Fruit fly (Drosophila melanogaster): ENCODE results near the gene CG18281.

DNA sequence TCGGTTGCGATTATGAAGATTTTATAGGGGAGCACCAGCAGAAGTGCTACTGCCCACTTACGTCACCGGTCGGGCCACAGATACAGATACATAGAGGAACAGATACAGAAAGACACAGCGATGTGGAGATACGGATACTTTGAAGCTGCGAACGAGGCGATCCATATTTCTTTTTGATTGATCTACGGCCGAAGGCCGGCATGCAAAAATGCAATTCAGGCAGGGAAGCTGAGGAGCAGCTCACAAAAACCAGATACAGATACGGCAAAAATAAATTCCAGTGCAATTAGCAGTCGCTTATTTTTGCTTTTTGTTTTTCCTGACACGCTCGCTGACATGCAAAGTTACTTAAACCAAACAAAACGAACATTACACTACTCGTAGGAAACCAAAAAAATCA, 31.6 kb downstream of the CG18281 start:
- no peak for TF ChIP-seq GATAd (GFP tag; optimal IDR thresholded peaks at IDR 0.05)
- TF ChIP-seq Jra (GFP tag; optimal IDR thresholded peaks at IDR 0.05): no peak
- no peak for TF ChIP-seq h (GFP tag; optimal IDR thresholded peaks at IDR 0.05)
